Fruit fly (Drosophila melanogaster) whole organism, embryonic: ENCODE results near the gene Sil1.

Experiments used
- Adf1 ChIP-seq: fragments of 200-800 bp; sonication (Bioruptor generic); IDR thresholded peaks from 2 replicates; pipeline ENCODE4 v1.3.6; 2022; ENCODE audit warnings: missing biosample characterization, missing genetic modification characterization
- Bdp1 ChIP-seq: fragments of 200-800 bp; sonication (Bioruptor generic); optimal IDR thresholded peaks from 3 replicates; lab custom pipeline; 2016; ENCODE audit warnings: missing biosample characterization, missing genetic modification characterization
- CG10959 ChIP-seq: fragments of 200-800 bp; sonication (Bioruptor generic); IDR thresholded peaks from 2 replicates; pipeline ENCODE4 v1.3.6; 2022; ENCODE audit warnings: missing biosample characterization, missing genetic modification characterization
- CG11695 ChIP-seq: fragments of 200-800 bp; sonication (Bioruptor generic); IDR thresholded peaks from 3 replicates; pipeline ENCODE4 v1.3.6; 2022; ENCODE audit warnings: missing biosample characterization, missing genetic modification characterization
- CG12219 ChIP-seq: fragments of 200-800 bp; sonication (Bioruptor generic); optimal IDR thresholded peaks from 3 replicates; lab custom pipeline; 2018; ENCODE audit warnings: missing biosample characterization, mild to moderate bottlenecking, missing genetic modification characterization
- CG12744 ChIP-seq: fragments of 200-800 bp; sonication (Bioruptor generic); optimal IDR thresholded peaks from 2 replicates; lab custom pipeline; 2016; ENCODE audit warnings: missing biosample characterization, missing genetic modification characterization
- CG13894 ChIP-seq: fragments of 200-800 bp; sonication (Bioruptor generic); optimal IDR thresholded peaks from 3 replicates; lab custom pipeline; 2018; ENCODE audit warnings: missing biosample characterization, mild to moderate bottlenecking, missing genetic modification characterization, moderate library complexity
- CG14050 ChIP-seq: fragments of 200-800 bp; sonication (Bioruptor generic); IDR thresholded peaks from 3 replicates; pipeline ENCODE4 v1.3.6; 2022; ENCODE audit warnings: missing biosample characterization, missing genetic modification characterization
- CG16863 ChIP-seq: fragments of 200-800 bp; sonication (Bioruptor generic); optimal IDR thresholded peaks from 3 replicates; lab custom pipeline; 2016; ENCODE audit warnings: missing biosample characterization, missing genetic modification characterization
- CG17912 ChIP-seq: fragments of 200-800 bp; sonication (Bioruptor generic); optimal IDR thresholded peaks from 2 replicates; lab custom pipeline; 2018; ENCODE audit warnings: missing biosample characterization, mild to moderate bottlenecking, missing genetic modification characterization
- CG1792 ChIP-seq: fragments of 200-800 bp; sonication (Bioruptor generic); optimal IDR thresholded peaks from 2 replicates; lab custom pipeline; 2016; ENCODE audit warnings: missing biosample characterization, missing genetic modification characterization
- CG18011 ChIP-seq: fragments of 200-800 bp; sonication (Bioruptor generic); optimal IDR thresholded peaks from 2 replicates; lab custom pipeline; 2017; ENCODE audit warnings: missing biosample characterization, missing genetic modification characterization, mild to moderate bottlenecking, moderate library complexity, missing genotype
- CG2129 ChIP-seq: fragments of 200-800 bp; sonication (Bioruptor generic); IDR thresholded peaks from 2 replicates; pipeline ENCODE4 v1.3.6; 2022; ENCODE audit warnings: missing biosample characterization, missing genetic modification characterization; ENCODE audit not compliant: partially characterized antibody
- CG2678 ChIP-seq: fragments of 200-800 bp; sonication (Bioruptor generic); optimal IDR thresholded peaks from 3 replicates; lab custom pipeline; 2019; ENCODE audit warnings: missing biosample characterization, mild to moderate bottlenecking, missing genetic modification characterization, moderate library complexity
- CG30020 ChIP-seq: fragments of 200-800 bp; optimal IDR thresholded peaks from 2 replicates; lab custom pipeline; 2019; ENCODE audit warnings: missing biosample characterization, mild to moderate bottlenecking, missing genetic modification characterization, moderate library complexity
- CG30431 ChIP-seq: fragments of 200-800 bp; sonication (Bioruptor generic); optimal IDR thresholded peaks from 2 replicates; lab custom pipeline; 2017; ENCODE audit warnings: missing biosample characterization, missing genetic modification characterization
- CG32772 ChIP-seq: fragments of 200-800 bp; sonication (Bioruptor generic); IDR thresholded peaks from 2 replicates; pipeline ENCODE4 v1.3.6; 2022; ENCODE audit warnings: missing biosample characterization, missing genetic modification characterization
- CG4854 ChIP-seq: fragments of 200-800 bp; sonication (Bioruptor generic); optimal IDR thresholded peaks from 2 replicates; lab custom pipeline; 2016; ENCODE audit warnings: missing biosample characterization, missing genetic modification characterization, inconsistent platforms
- CG6791 ChIP-seq: fragments of 200-800 bp; sonication (Bioruptor generic); IDR thresholded peaks from 3 replicates; pipeline ENCODE4 v1.3.6; 2022; ENCODE audit warnings: missing biosample characterization, missing genetic modification characterization; ENCODE audit not compliant: partially characterized antibody
- CG7987 ChIP-seq: fragments of 200-800 bp; sonication (Bioruptor generic); optimal IDR thresholded peaks from 2 replicates; lab custom pipeline; 2018; ENCODE audit warnings: missing biosample characterization, mild to moderate bottlenecking, missing genetic modification characterization, moderate library complexity
- CG8765 ChIP-seq: fragments of 200-800 bp; sonication (Bioruptor generic); IDR thresholded peaks from 2 replicates; pipeline ENCODE4 v1.3.6; 2022; ENCODE audit warnings: missing biosample characterization, missing genetic modification characterization
- CG9797 ChIP-seq: fragments of 200-800 bp; sonication (Bioruptor generic); optimal IDR thresholded peaks from 3 replicates; lab custom pipeline; 2018; ENCODE audit warnings: missing biosample characterization, mild to moderate bottlenecking, missing genetic modification characterization
- Doc3 ChIP-seq: fragments of 200-800 bp; sonication (Bioruptor generic); IDR thresholded peaks from 3 replicates; pipeline ENCODE4 v1.3.6; 2022; ENCODE audit warnings: missing biosample characterization, missing genetic modification characterization; ENCODE audit not compliant: partially characterized antibody
- HmgD ChIP-seq: fragments of 200-800 bp; sonication (Bioruptor generic); optimal IDR thresholded peaks from 3 replicates; lab custom pipeline; 2016; ENCODE audit warnings: missing biosample characterization, missing genetic modification characterization
- Kr ChIP-seq: fragments of 200-800 bp; sonication (Bioruptor generic); optimal IDR thresholded peaks from 2 replicates; lab custom pipeline; 2017; ENCODE audit warnings: missing biosample characterization, mild to moderate bottlenecking, missing genetic modification characterization
- Lhr ChIP-seq: fragments of 200-800 bp; sonication (Bioruptor generic); optimal IDR thresholded peaks from 3 replicates; lab custom pipeline; 2017; ENCODE audit warnings: mild to moderate bottlenecking, missing biosample characterization, missing genetic modification reagents, missing genetic modification characterization
- MESR4 ChIP-seq: fragments of 200-800 bp; sonication (Bioruptor generic); optimal IDR thresholded peaks from 2 replicates; lab custom pipeline; 2018; ENCODE audit warnings: missing biosample characterization, mild to moderate bottlenecking, missing genetic modification characterization, moderate library complexity
- MTF-1 ChIP-seq: fragments of 200-800 bp; sonication (Bioruptor generic); optimal IDR thresholded peaks from 2 replicates; lab custom pipeline; 2018; ENCODE audit warnings: missing biosample characterization, mild to moderate bottlenecking, missing genetic modification characterization, borderline replicate concordance
- Mad ChIP-seq: fragments of 200-800 bp; sonication (Bioruptor generic); optimal IDR thresholded peaks from 2 replicates; lab custom pipeline; 2016; ENCODE audit warnings: missing biosample characterization, missing genetic modification characterization
- Max ChIP-seq: fragments of 200-800 bp; sonication (Bioruptor generic); optimal IDR thresholded peaks from 2 replicates; lab custom pipeline; 2016; ENCODE audit warnings: missing biosample characterization, mild to moderate bottlenecking, missing genetic modification characterization
- Mes4 ChIP-seq: fragments of 200-800 bp; sonication (Bioruptor generic); optimal IDR thresholded peaks from 2 replicates; lab custom pipeline; 2016; ENCODE audit warnings: missing biosample characterization, missing genetic modification characterization
- Nf-YA ChIP-seq: fragments of 200-800 bp; sonication (Bioruptor generic); IDR thresholded peaks from 2 replicates; pipeline ENCODE4 v1.3.6; 2022; ENCODE audit warnings: missing biosample characterization, missing genetic modification characterization
- Nf-YC ChIP-seq: fragments of 200-800 bp; optimal IDR thresholded peaks from 3 replicates; lab custom pipeline; 2019; ENCODE audit warnings: missing biosample characterization, mild to moderate bottlenecking, missing genetic modification characterization, moderate library complexity
- Usf ChIP-seq: fragments of 200-800 bp; sonication (Bioruptor generic); optimal IDR thresholded peaks from 2 replicates; lab custom pipeline; 2017; ENCODE audit warnings: missing genotype, missing biosample characterization, missing genetic modification characterization
- abd-A ChIP-seq: fragments of 200-800 bp; sonication (Bioruptor generic); optimal IDR thresholded peaks from 3 replicates; lab custom pipeline; 2019; ENCODE audit warnings: missing biosample characterization, mild to moderate bottlenecking, missing genetic modification characterization, moderate library complexity
- da ChIP-seq: fragments of 200-800 bp; sonication (Bioruptor generic); optimal IDR thresholded peaks from 2 replicates; lab custom pipeline; 2016; ENCODE audit warnings: missing biosample characterization, missing genetic modification characterization
- dmrt99B ChIP-seq: fragments of 200-800 bp; sonication (Bioruptor generic); optimal IDR thresholded peaks from 2 replicates; lab custom pipeline; 2018; ENCODE audit warnings: missing biosample characterization, mild to moderate bottlenecking, missing genetic modification characterization, moderate library complexity
- en ChIP-seq: fragments of 200-800 bp; sonication (Bioruptor generic); optimal IDR thresholded peaks from 2 replicates; lab custom pipeline; 2016; ENCODE audit warnings: missing biosample characterization, missing genetic modification characterization
- gro ChIP-seq: fragments of 200-800 bp; sonication (Bioruptor generic); optimal IDR thresholded peaks from 2 replicates; lab custom pipeline; 2016; ENCODE audit warnings: missing biosample characterization, missing genetic modification characterization
- lab ChIP-seq: fragments of 200-800 bp; sonication (Bioruptor generic); optimal IDR thresholded peaks from 3 replicates; lab custom pipeline; 2017; ENCODE audit warnings: missing biosample characterization, missing genetic modification characterization, mild to moderate bottlenecking, moderate library complexity, missing genetic modification reagents
- lilli ChIP-seq: fragments of 200-800 bp; sonication (Bioruptor generic); optimal IDR thresholded peaks from 3 replicates; lab custom pipeline; 2016; ENCODE audit warnings: missing biosample characterization, missing genetic modification characterization
- nerfin-1 ChIP-seq: fragments of 200-800 bp; sonication (Bioruptor generic); optimal IDR thresholded peaks from 3 replicates; lab custom pipeline; 2019; ENCODE audit warnings: missing biosample characterization, mild to moderate bottlenecking, missing genetic modification characterization, moderate library complexity
- nom ChIP-seq: fragments of 200-800 bp; sonication (Bioruptor generic); optimal IDR thresholded peaks from 2 replicates; lab custom pipeline; 2017; ENCODE audit warnings: missing biosample characterization, missing genetic modification characterization, mild to moderate bottlenecking, moderate library complexity, missing genetic modification reagents
- psq ChIP-seq: fragments of 200-800 bp; sonication (Bioruptor generic); optimal IDR thresholded peaks from 2 replicates; lab custom pipeline; 2017; ENCODE audit warnings: missing biosample characterization, missing genetic modification characterization
- sob ChIP-seq: fragments of 200-800 bp; sonication (Bioruptor generic); IDR thresholded peaks from 2 replicates; pipeline ENCODE4 v1.3.6; 2022; ENCODE audit warnings: missing biosample characterization, missing genetic modification characterization
- tio ChIP-seq: fragments of 200-800 bp; sonication (Bioruptor generic); optimal IDR thresholded peaks from 2 replicates; lab custom pipeline; 2017; ENCODE audit warnings: missing biosample characterization, missing genetic modification characterization, inconsistent platforms
- trh ChIP-seq: fragments of 200-800 bp; sonication (Bioruptor generic); optimal IDR thresholded peaks from 2 replicates; lab custom pipeline; 2016; ENCODE audit warnings: missing biosample characterization, missing genetic modification characterization
- tx ChIP-seq: fragments of 200-800 bp; sonication (Bioruptor generic); optimal IDR thresholded peaks from 2 replicates; lab custom pipeline; 2016; ENCODE audit warnings: missing biosample characterization, missing genetic modification characterization
- wor ChIP-seq: fragments of 200-800 bp; sonication (Bioruptor generic); IDR thresholded peaks from 2 replicates; pipeline ENCODE4 v1.3.6; 2022; ENCODE audit warnings: missing biosample characterization, missing genetic modification characterization
- zf30C ChIP-seq: fragments of 200-800 bp; sonication (Bioruptor generic); optimal IDR thresholded peaks from 3 replicates; lab custom pipeline; 2018; ENCODE audit warnings: missing biosample characterization, mild to moderate bottlenecking, missing genetic modification characterization

Gene Sil1

dm6 chr3R:25247379-25247869, 12.1 kb upstream of the Sil1 start, which contains the start of the genes RpS27 and Nup37 (continued):
- TF ChIP-seq HmgD (GFP tag; lab: Kevin White, UChicago) = peak; percentile 99
- TF ChIP-seq tio = peak; percentile 96
- peak; percentile 95 for TF ChIP-seq nom (GFP tag; lab: Kevin White, UChicago)
- TF ChIP-seq CG8765 (GFP tag; lab: Robert Waterston, UW) = peak; percentile 89
- TF ChIP-seq CG11695 (GFP tag; lab: Robert Waterston, UW) = peak; percentile 89
- peak; percentile 96 for TF ChIP-seq lilli (GFP tag; lab: Kevin White, UChicago)
- TF ChIP-seq CG13894 (tag; lab: Kevin White, UChicago) = peak; percentile 96
- no peak for TF ChIP-seq Doc3
- TF ChIP-seq Nf-YC (tag; lab: Kevin White, UChicago) = peak; percentile 88
- peak; percentile 94 for TF ChIP-seq psq (GFP tag; lab: Kevin White, UChicago)
- TF ChIP-seq CG6791 (GFP tag; lab: Robert Waterston, UW) = peak; percentile 32; the same call in 1 of the 3 replicates
- TF ChIP-seq CG14050 = peak; percentile 93
- TF ChIP-seq CG32772 (GFP tag; lab: Robert Waterston, UW) = peak; percentile 96
- TF ChIP-seq CG4854 (GFP tag; lab: Kevin White, UChicago) = peak; percentile 98
- TF ChIP-seq sob (GFP tag; lab: Robert Waterston, UW) = peak; percentile 99
- TF ChIP-seq CG16863 (GFP tag; lab: Kevin White, UChicago) = peak; percentile 98
- TF ChIP-seq Bdp1 (GFP tag; lab: Kevin White, UChicago) = peak; percentile 94
- TF ChIP-seq MTF-1 (GFP tag; lab: Kevin White, UChicago) = peak; percentile 99
- peak; percentile 97 for TF ChIP-seq tx (GFP tag; lab: Kevin White, UChicago)
- TF ChIP-seq Adf1 (GFP tag; lab: Robert Waterston, UW) = peak; percentile 79
- peak; percentile 97 for TF ChIP-seq gro (GFP tag; lab: Kevin White, UChicago)
- TF ChIP-seq zf30C (GFP tag; lab: Kevin White, UChicago) = peak; percentile 61
- TF ChIP-seq en (GFP tag; lab: Kevin White, UChicago) = peak; percentile 98
- peak; percentile 92 for TF ChIP-seq CG18011 (GFP tag; lab: Kevin White, UChicago)
- peak; percentile 100 for TF ChIP-seq CG7987 (GFP tag; lab: Kevin White, UChicago)
- TF ChIP-seq Usf (GFP tag; lab: Kevin White, UChicago) = peak; percentile 97
- peak; percentile 99 for TF ChIP-seq lab (GFP tag; lab: Kevin White, UChicago)
- TF ChIP-seq Mad = peak; percentile 99
- TF ChIP-seq CG9797 (GFP tag; lab: Kevin White, UChicago) = peak; percentile 96
- TF ChIP-seq Kr (GFP tag; lab: Kevin White, UChicago) = peak; percentile 97
- TF ChIP-seq CG30020 (tag; lab: Kevin White, UChicago) = peak; percentile 82
- TF ChIP-seq trh = peak; percentile 98
- peak; percentile 93 for TF ChIP-seq Nf-YA
- TF ChIP-seq CG1792 (GFP tag; lab: Kevin White, UChicago) = peak; percentile 98
- no peak for TF ChIP-seq CG2129 (GFP tag; lab: Robert Waterston, UW)
- peak; percentile 92 for TF ChIP-seq CG2678 (tag; lab: Kevin White, UChicago)
- TF ChIP-seq MESR4 = peak; percentile 99
- TF ChIP-seq Mes4 = peak; percentile 99
- TF ChIP-seq dmrt99B (tag; lab: Kevin White, UChicago) = peak; percentile 91
- peak; percentile 98 for TF ChIP-seq CG30431 (GFP tag; lab: Kevin White, UChicago)
- TF ChIP-seq wor = peak; percentile 74
- TF ChIP-seq CG17912 = peak; percentile 100
- TF ChIP-seq nerfin-1 (tag; lab: Kevin White, UChicago) = peak; percentile 94
- peak; percentile 95 for TF ChIP-seq CG10959 (GFP tag; lab: Robert Waterston, UW)
- peak; percentile 98 for TF ChIP-seq Max
- no peak for TF ChIP-seq abd-A
- TF ChIP-seq da = peak; percentile 99
- peak; percentile 96 for TF ChIP-seq CG12744 (GFP tag; lab: Kevin White, UChicago)
- peak; percentile 97 for TF ChIP-seq Lhr (GFP tag; lab: Kevin White, UChicago)
- TF ChIP-seq CG12219 (GFP tag; lab: Kevin White, UChicago) = peak; percentile 95
